Worm (Caenorhabditis elegans): Measurements from ENCODE around the gene ifo-1.

ifo-1 gene

ce11 chrIV:7319931-7320435 is 6.5 kb downstream of the ifo-1 start (continued):
- TF ChIP-seq zim-3 (tag; optimal IDR thresholded peaks at IDR 0.05) (no peak), akir-1 (GFP tag; optimal IDR thresholded peaks at IDR 0.05) (no peak), hlh-26 (GFP tag; conservative IDR thresholded peaks at IDR 0.05) (no peak), nhr-27 (tag; optimal IDR thresholded peaks at IDR 0.05) (no peak), F33H1.4 (GFP tag; IDR thresholded peaks at IDR 0.05) (peak; percentile 37; the same call in 1 of the 2 replicates), aptf-3 (GFP tag; IDR thresholded peaks at IDR 0.05) (no peak), madf-8 (GFP tag; conservative IDR thresholded peaks at IDR 0.05) (no peak), Y56A3A.18 (GFP tag; IDR thresholded peaks at IDR 0.05) (no peak), nfya-1 (tag; optimal IDR thresholded peaks at IDR 0.05; ENCODE audit: borderline replicate concordance, insufficient read depth) (no peak), hsf-1 (GFP tag; IDR thresholded peaks at IDR 0.05) (no peak), B0035.1 (tag; optimal IDR thresholded peaks at IDR 0.05) (no peak), xnd-1 (tag; optimal IDR thresholded peaks at IDR 0.05) (no peak), madf-10 (tag; optimal IDR thresholded peaks at IDR 0.05) (peak; percentile 27), repo-1 (tag; optimal IDR thresholded peaks at IDR 0.05) (peak; percentile 60), lin-26 (GFP tag; IDR thresholded peaks at IDR 0.05) (no peak), lin-40 (tag; optimal IDR thresholded peaks at IDR 0.05) (peak; percentile 87), ztf-28 (GFP tag; IDR thresholded peaks at IDR 0.05) (no peak), ceh-27 (GFP tag; optimal IDR thresholded peaks at IDR 0.05) (peak; percentile 8), sdz-38 (tag; optimal IDR thresholded peaks at IDR 0.05) (no peak), nhr-120 (GFP tag; IDR thresholded peaks at IDR 0.05) (no peak)

ce11 chrIV:7318900-7319299 is 7.6 kb downstream of the ifo-1 start:
- TF ChIP-seq atf-7 (tag; optimal IDR thresholded peaks at IDR 0.05) (no peak), nfya-2 (GFP tag; IDR thresholded peaks at IDR 0.05) (no peak), egl-18 (GFP tag; IDR thresholded peaks at IDR 0.05) (no peak), hrde-1 (tag; optimal IDR thresholded peaks at IDR 0.05; ENCODE audit: borderline replicate concordance) (no peak), madf-10 (tag; optimal IDR thresholded peaks at IDR 0.05) (no peak), nfyb-1 (GFP tag; IDR thresholded peaks at IDR 0.05) (no peak), ztf-6 (GFP tag; IDR thresholded peaks at IDR 0.05) (no peak)

- TF ChIP-seq pbrm-1 (GFP tag; IDR thresholded peaks at IDR 0.05) = no peak
- no peak for TF ChIP-seq egrh-3 (GFP tag; IDR thresholded peaks at IDR 0.05)
- no peak for TF ChIP-seq K11D2.4 (GFP tag; IDR thresholded peaks at IDR 0.05)
- no peak for TF ChIP-seq die-1 (tag; optimal IDR thresholded peaks at IDR 0.05)
- TF ChIP-seq lir-1 (GFP tag; conservative IDR thresholded peaks at IDR 0.05) = no peak
- no peak for TF ChIP-seq nhr-120 (GFP tag; IDR thresholded peaks at IDR 0.05)
- TF ChIP-seq F52B5.7 (tag; optimal IDR thresholded peaks at IDR 0.05) = no peak
- no peak for TF ChIP-seq nhr-80 (tag; optimal IDR thresholded peaks at IDR 0.05)
- TF ChIP-seq hmg-1.2 (GFP tag; IDR thresholded peaks at IDR 0.05) = peak; percentile 8; the same call in 1 of the 2 replicates
- TF ChIP-seq ztf-26 (tag; optimal IDR thresholded peaks at IDR 0.05) = peak; percentile 12
- TF ChIP-seq cebp-1 (GFP tag; IDR thresholded peaks at IDR 0.05) = no peak
- peak; percentile 1 for TF ChIP-seq cebp-1 (tag; optimal IDR thresholded peaks at IDR 0.05)
- TF ChIP-seq mcd-1 (GFP tag; IDR thresholded peaks at IDR 0.05) = no peak
- TF ChIP-seq tbp1 (GFP tag; optimal IDR thresholded peaks at IDR 0.05) = no peak
These were observed 8.5 kb downstream of the ifo-1 start for ce11 chrIV:7317829-7318529.

Data from whole organism, young adult.